Worm (Caenorhabditis elegans): ENCODE data around the gene nspe-2.

DNA sequence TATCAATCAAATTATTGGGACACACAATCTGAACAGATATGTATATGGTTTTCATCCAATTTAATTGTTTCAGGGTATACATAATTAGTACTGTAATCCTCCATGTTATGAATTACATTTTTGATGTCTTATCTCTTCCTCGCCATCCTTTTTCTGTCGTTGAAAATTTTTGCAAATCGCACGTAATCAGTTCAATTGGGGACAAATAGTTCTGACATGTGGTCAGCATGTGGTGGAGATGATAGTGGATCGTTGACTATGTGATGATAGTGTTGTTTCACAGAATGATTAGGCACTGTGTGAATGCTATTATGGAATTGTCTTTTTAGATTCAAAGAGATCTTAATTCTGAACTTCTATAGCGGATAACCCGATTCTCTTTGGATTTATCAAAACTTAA lies 3.8 kb downstream of the nspe-2 start:
- TF ChIP-seq nhr-77 (tag; optimal IDR thresholded peaks at IDR 0.05) (no peak), aly-2 (tag; optimal IDR thresholded peaks at IDR 0.05) (no peak), unc-62 (GFP tag; optimal IDR thresholded peaks at IDR 0.05) (no peak), mdl-1 (tag; optimal IDR thresholded peaks at IDR 0.05) (no peak), nhr-6 (tag; optimal IDR thresholded peaks at IDR 0.05) (no peak), fos-1 (tag; optimal IDR thresholded peaks at IDR 0.05) (no peak), nhr-12 (tag; optimal IDR thresholded peaks at IDR 0.05) (no peak), ZK546.5 (tag; optimal IDR thresholded peaks at IDR 0.05) (no peak), ztf-11 (tag; optimal IDR thresholded peaks at IDR 0.05) (no peak)

Measured in whole organism, L2 larva.